Worm (Caenorhabditis elegans) whole organism, early embryonic: ENCODE data around the gene ugt-60.

Source experiments
- F13C5.2 ChIP-seq: sonication (generic microtip); optimal IDR thresholded peaks from 2 replicates; lab custom pipeline; 2017; ENCODE audit warnings: mild to moderate bottlenecking, missing genetic modification characterization, inconsistent platforms, missing compliant biosample characterization
- aly-1 ChIP-seq: sonication (generic microtip); optimal IDR thresholded peaks from 2 replicates; lab custom pipeline; 2016; ENCODE audit warnings: missing genetic modification characterization, missing compliant biosample characterization
- ama-1 ChIP-seq: fragments of 150-350 bp; optimal IDR thresholded peaks from 2 replicates; lab custom pipeline; 2014
- ceh-13 ChIP-seq: fragments of 200-800 bp; sonication (Bioruptor generic); optimal IDR thresholded peaks from 2 replicates; lab custom pipeline; 2018; ENCODE audit warnings: mild to moderate bottlenecking, missing genetic modification characterization, missing compliant biosample characterization
- ets-7 ChIP-seq: sonication (generic microtip); optimal IDR thresholded peaks from 2 replicates; lab custom pipeline; 2016; ENCODE audit warnings: missing genotype, missing genetic modification characterization, missing compliant biosample characterization
- hmbx-1 ChIP-seq: sonication (generic microtip); optimal IDR thresholded peaks from 2 replicates; lab custom pipeline; 2016; ENCODE audit warnings: mild to moderate bottlenecking, missing genetic modification characterization, missing compliant biosample characterization
- hmg-4 ChIP-seq: fragments of 200-800 bp; sonication (Bioruptor generic); optimal IDR thresholded peaks from 2 replicates; lab custom pipeline; 2018; ENCODE audit warnings: mild to moderate bottlenecking, missing genetic modification characterization, missing compliant biosample characterization
- scrt-1 ChIP-seq: fragments of 200-800 bp; sonication (Bioruptor generic); IDR thresholded peaks from 2 replicates; pipeline ENCODE4 v1.3.6; 2022; ENCODE audit warnings: missing genetic modification characterization, missing compliant biosample characterization
- tbx-11 ChIP-seq: fragments of 200-800 bp; sonication (Bioruptor generic); IDR thresholded peaks from 2 replicates; pipeline ENCODE4 v1.3.6; 2022; ENCODE audit warnings: missing genetic modification characterization, missing compliant biosample characterization
- tbx-37 ChIP-seq: fragments of 200-800 bp; sonication (Bioruptor generic); conservative IDR thresholded peaks from 2 replicates; pipeline ENCODE4 v1.3.6; 2022; ENCODE audit warnings: missing genetic modification reagents, missing genetic modification characterization, missing compliant biosample characterization
- tra-4 ChIP-seq: sonication (generic microtip); optimal IDR thresholded peaks from 2 replicates; lab custom pipeline; 2017; ENCODE audit warnings: missing genetic modification characterization, missing compliant biosample characterization

ce11 chrIII:9661119-9661518 lies 17.7 kb downstream of the ugt-60 start:
- TF ChIP-seq tbx-11 (GFP tag; lab: Robert Waterston, UW) (no peak), scrt-1 (GFP tag; lab: Robert Waterston, UW) (no peak), hmg-4 (GFP tag; lab: Kevin White, UChicago) (no peak), aly-1 (tag; lab: Kevin White, UChicago) (no peak), ama-1 (lab: Kevin White, UChicago) (no peak), tbx-37 (GFP tag; lab: Robert Waterston, UW) (no peak), hmbx-1 (tag; lab: Kevin White, UChicago) (no peak), tra-4 (tag; lab: Kevin White, UChicago) (no peak), F13C5.2 (tag; lab: Kevin White, UChicago) (no peak), ceh-13 (no peak), ets-7 (tag; lab: Kevin White, UChicago) (no peak)
